Worm (Caenorhabditis elegans): ENCODE measurements around the gene ttr-33.

DNA sequence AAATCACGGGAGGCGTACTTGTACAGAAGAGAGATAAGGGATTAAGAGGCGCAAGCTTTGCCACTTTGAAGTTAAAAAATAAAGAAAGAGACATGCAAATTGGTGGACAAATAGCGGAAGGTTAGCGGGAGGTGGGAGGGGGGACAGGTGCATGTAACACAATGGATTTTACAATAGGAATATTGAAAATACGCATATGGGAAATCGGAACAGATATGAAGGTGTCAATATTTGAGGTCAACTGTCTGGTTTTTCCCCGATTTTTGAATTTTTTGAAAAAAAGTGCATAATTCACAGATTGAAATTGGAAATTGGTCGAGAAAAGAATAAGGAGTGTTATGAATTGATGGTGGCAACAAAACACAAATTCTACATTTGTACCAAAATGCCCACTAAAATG is 24.1 kb upstream of the ttr-33 start, which contains the start of gene C37C3.17:
- TF ChIP-seq hmbx-1 (tag; optimal IDR thresholded peaks at IDR 0.05) (no peak), tra-4 (tag; optimal IDR thresholded peaks at IDR 0.05) (no peak)

Data from whole organism, early embryonic.